Worm (Caenorhabditis elegans): ENCODE results near the gene rabn-5.

The rabn-5 gene

DNA sequence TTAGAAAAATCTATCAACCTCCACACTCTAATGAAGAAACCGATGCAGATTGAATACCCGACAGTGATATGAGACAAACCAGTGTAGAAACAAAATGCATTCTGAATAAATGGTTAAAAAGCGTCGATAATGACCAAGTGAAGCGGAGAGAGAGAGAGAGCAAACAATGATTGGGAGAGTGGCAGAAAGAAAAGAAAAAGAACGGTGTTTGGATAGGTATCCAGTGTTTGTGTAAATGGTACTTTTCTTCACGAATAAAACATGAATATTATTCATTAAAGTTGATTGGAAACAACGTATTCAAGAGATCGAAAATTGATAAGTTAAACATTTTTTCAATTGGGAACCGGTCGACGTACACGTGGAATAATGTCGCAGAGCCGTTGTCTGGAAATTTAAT lies 5.1 kb downstream of the rabn-5 start, which contains the start of gene F01F1.15:
Gene F01F1.15, minus strand, starts transcription at position 101 of the 400 bp plus-strand sequence.
- no peak for TF ChIP-seq tra-4 (tag; optimal IDR thresholded peaks at IDR 0.05)
- TF ChIP-seq ama-1 (optimal IDR thresholded peaks at IDR 0.05), result no peak
- no peak for TF ChIP-seq ets-7 (tag; optimal IDR thresholded peaks at IDR 0.05)
- no peak for TF ChIP-seq ceh-13 (GFP tag; optimal IDR thresholded peaks at IDR 0.05)
- no peak for TF ChIP-seq scrt-1 (GFP tag; IDR thresholded peaks at IDR 0.05)
- no peak for TF ChIP-seq flt-1 (GFP tag; IDR thresholded peaks at IDR 0.05)
- TF ChIP-seq sea-1 (GFP tag; conservative IDR thresholded peaks at IDR 0.05), result no peak
- TF ChIP-seq hmg-4 (GFP tag; optimal IDR thresholded peaks at IDR 0.05), result no peak
- no peak for TF ChIP-seq hnd-1 (tag; optimal IDR thresholded peaks at IDR 0.05)
- no peak for TF ChIP-seq pes-1 (GFP tag; IDR thresholded peaks at IDR 0.05)
- TF ChIP-seq aly-1 (tag; optimal IDR thresholded peaks at IDR 0.05), result no peak

- TF ChIP-seq pes-1 (GFP tag; IDR thresholded peaks at IDR 0.05), result peak; percentile 53; the same call in 1 of the 2 replicates
- no peak for TF ChIP-seq flt-1 (GFP tag; IDR thresholded peaks at IDR 0.05)
- no peak for TF ChIP-seq ceh-13 (GFP tag; optimal IDR thresholded peaks at IDR 0.05)
- peak; percentile 66; the same call in 1 of the 2 replicates for TF ChIP-seq tbx-37 (GFP tag; conservative IDR thresholded peaks at IDR 0.05)
- TF ChIP-seq ets-7 (tag; optimal IDR thresholded peaks at IDR 0.05), result no peak
Measured at ce11 chrIII:5871760-5872159, 7.4 kb downstream of the rabn-5 start, which contains the start of the genes F01F1.11 and F01F1.3. Gene F01F1.11 (minus strand): TSS chrIII:5871877. Gene F01F1.3 (plus strand): TSS chrIII:5871938.

DNA sequence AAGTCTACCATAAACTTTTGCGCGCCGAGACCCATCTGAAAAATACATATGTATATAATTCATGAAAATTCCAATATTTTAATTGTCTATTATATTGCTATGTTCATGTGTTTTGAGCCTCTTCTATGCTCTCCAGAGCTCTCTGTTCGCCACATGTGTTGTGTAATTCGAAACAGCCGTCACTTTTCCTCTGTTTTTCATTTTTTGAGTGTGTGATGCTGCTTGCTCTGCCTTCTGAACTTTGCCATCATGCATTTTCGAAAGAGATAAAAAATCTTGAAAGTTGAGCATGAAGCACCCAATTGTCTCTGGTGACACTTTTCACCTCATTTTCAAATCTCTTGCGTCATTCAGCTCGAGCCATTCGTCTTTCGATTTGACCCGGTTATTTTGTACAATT lies 7.9 kb downstream of the rabn-5 start:
- no peak for TF ChIP-seq hmbx-1 (tag; optimal IDR thresholded peaks at IDR 0.05)
- no peak for TF ChIP-seq hmg-4 (GFP tag; optimal IDR thresholded peaks at IDR 0.05)
- TF ChIP-seq tbx-37 (GFP tag; conservative IDR thresholded peaks at IDR 0.05), result no peak
- no peak for TF ChIP-seq flt-1 (GFP tag; IDR thresholded peaks at IDR 0.05)
- TF ChIP-seq ama-1 (optimal IDR thresholded peaks at IDR 0.05), result no peak
- TF ChIP-seq tbx-11 (GFP tag; IDR thresholded peaks at IDR 0.05), result no peak
- TF ChIP-seq ceh-36 (tag; optimal IDR thresholded peaks at IDR 0.05), result no peak
- TF ChIP-seq tra-4 (tag; optimal IDR thresholded peaks at IDR 0.05), result no peak
- TF ChIP-seq ceh-13 (GFP tag; optimal IDR thresholded peaks at IDR 0.05), result no peak
- no peak for TF ChIP-seq B0310.2 (tag; optimal IDR thresholded peaks at IDR 0.05)
- no peak for TF ChIP-seq sea-1 (GFP tag; conservative IDR thresholded peaks at IDR 0.05)
- TF ChIP-seq scrt-1 (GFP tag; IDR thresholded peaks at IDR 0.05), result no peak
- TF ChIP-seq pes-1 (GFP tag; IDR thresholded peaks at IDR 0.05), result no peak
- no peak for TF ChIP-seq aly-1 (tag; optimal IDR thresholded peaks at IDR 0.05)
- no peak for TF ChIP-seq ets-7 (tag; optimal IDR thresholded peaks at IDR 0.05)

- TF ChIP-seq ets-7 (tag; optimal IDR thresholded peaks at IDR 0.05), result no peak
- TF ChIP-seq sea-1 (GFP tag; conservative IDR thresholded peaks at IDR 0.05), result no peak
Measured at ce11 chrIII:5874263-5874662, 9.9 kb downstream of the rabn-5 start.

DNA sequence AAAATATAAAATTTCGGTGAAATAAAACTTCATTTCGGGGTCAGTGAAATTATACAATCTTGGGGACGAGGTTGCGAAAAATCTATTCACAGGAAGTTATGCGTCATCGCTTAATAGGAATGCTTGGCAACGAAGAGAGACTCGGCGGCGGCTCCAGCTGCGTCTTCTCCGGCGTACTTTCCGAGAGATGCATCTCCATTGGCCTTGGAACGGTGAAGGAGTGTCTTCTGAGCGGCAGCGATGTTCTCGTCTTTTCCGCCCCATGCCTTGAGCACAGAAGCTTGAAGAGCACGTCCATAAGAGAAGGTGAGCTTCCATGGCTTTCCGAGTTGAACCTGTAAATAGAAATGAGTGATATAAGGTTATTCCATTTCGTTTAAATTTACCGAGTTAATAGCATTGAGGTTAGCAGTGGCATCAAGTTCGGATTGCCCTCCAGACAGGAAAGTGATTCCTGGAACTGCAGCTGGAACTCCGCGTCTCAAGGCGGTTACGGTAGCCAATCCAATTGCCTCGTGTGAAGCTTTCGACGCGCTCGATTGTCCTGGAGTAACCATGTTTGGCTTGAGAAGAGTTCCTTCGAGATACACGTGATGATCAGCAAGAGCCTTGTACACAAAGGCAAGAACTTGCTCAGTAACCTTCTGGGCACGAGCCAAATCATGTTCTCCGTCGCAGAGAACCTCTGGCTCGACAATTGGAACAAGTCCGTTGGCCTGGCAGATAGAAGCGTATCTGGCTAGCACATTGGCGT lies 10.5 kb downstream of the rabn-5 start:
- TF ChIP-seq tbx-11 (GFP tag; IDR thresholded peaks at IDR 0.05) (no peak), aly-1 (tag; optimal IDR thresholded peaks at IDR 0.05) (no peak), tbx-37 (GFP tag; conservative IDR thresholded peaks at IDR 0.05) (no peak), pes-1 (GFP tag; IDR thresholded peaks at IDR 0.05) (no peak), tra-4 (tag; optimal IDR thresholded peaks at IDR 0.05) (no peak), ama-1 (optimal IDR thresholded peaks at IDR 0.05) (no peak), scrt-1 (GFP tag; IDR thresholded peaks at IDR 0.05) (no peak), sea-1 (GFP tag; conservative IDR thresholded peaks at IDR 0.05) (no peak), ceh-13 (GFP tag; optimal IDR thresholded peaks at IDR 0.05) (no peak), ceh-36 (tag; optimal IDR thresholded peaks at IDR 0.05) (no peak), flt-1 (GFP tag; IDR thresholded peaks at IDR 0.05) (no peak), hmbx-1 (tag; optimal IDR thresholded peaks at IDR 0.05) (no peak), B0310.2 (tag; optimal IDR thresholded peaks at IDR 0.05) (no peak), hmg-4 (GFP tag; optimal IDR thresholded peaks at IDR 0.05) (no peak), ets-7 (tag; optimal IDR thresholded peaks at IDR 0.05) (no peak), F13C5.2 (tag; optimal IDR thresholded peaks at IDR 0.05) (no peak), hnd-1 (tag; optimal IDR thresholded peaks at IDR 0.05) (no peak)

DNA sequence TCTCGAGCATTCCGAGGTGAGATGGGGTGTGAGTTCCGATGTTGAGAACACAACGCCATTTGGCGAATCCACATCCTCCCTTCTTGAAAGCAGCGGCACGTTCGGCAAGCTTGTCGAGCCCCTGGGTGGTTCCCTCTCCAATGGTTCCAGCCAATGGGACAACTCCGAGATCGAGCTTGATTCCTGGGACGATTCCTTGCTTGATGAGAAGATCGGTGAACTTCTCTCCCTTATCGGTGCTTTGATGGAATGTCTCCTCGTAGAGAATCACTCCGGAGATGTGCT lies 11.0 kb downstream of the rabn-5 start:
- TF ChIP-seq pes-1 (GFP tag; IDR thresholded peaks at IDR 0.05), result no peak
- TF ChIP-seq B0310.2 (tag; optimal IDR thresholded peaks at IDR 0.05), result no peak
- TF ChIP-seq ceh-13 (GFP tag; optimal IDR thresholded peaks at IDR 0.05), result no peak
- TF ChIP-seq hnd-1 (tag; optimal IDR thresholded peaks at IDR 0.05), result no peak
- TF ChIP-seq sea-1 (GFP tag; conservative IDR thresholded peaks at IDR 0.05), result no peak
- TF ChIP-seq flt-1 (GFP tag; IDR thresholded peaks at IDR 0.05), result no peak
- TF ChIP-seq ets-7 (tag; optimal IDR thresholded peaks at IDR 0.05), result no peak
- no peak for TF ChIP-seq ceh-36 (tag; optimal IDR thresholded peaks at IDR 0.05)
- no peak for TF ChIP-seq hmg-4 (GFP tag; optimal IDR thresholded peaks at IDR 0.05)
- no peak for TF ChIP-seq ama-1 (optimal IDR thresholded peaks at IDR 0.05)
- no peak for TF ChIP-seq tra-4 (tag; optimal IDR thresholded peaks at IDR 0.05)
- no peak for TF ChIP-seq F13C5.2 (tag; optimal IDR thresholded peaks at IDR 0.05)
- no peak for TF ChIP-seq tbx-37 (GFP tag; conservative IDR thresholded peaks at IDR 0.05)
- TF ChIP-seq scrt-1 (GFP tag; IDR thresholded peaks at IDR 0.05), result no peak
- TF ChIP-seq tbx-11 (GFP tag; IDR thresholded peaks at IDR 0.05), result no peak

DNA sequence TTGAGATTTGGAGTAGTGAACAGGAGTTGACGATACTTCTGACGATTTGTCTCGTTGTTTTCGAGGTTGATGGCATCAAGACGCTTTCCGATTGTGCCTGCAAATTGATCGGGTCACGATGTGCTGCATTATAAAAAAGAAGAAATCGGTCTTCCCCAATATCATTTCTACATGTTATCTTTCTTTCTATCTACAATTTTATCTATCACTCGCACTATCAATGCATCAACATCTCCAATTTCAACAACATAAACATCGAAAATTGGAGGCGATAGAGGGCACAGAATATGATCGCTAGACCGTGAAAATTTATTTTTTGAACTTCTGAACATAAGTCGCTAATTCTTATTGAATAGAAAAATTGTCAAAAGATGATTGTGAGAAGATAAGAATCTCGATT lies 11.4 kb downstream of the rabn-5 start:
- no peak for TF ChIP-seq flt-1 (GFP tag; IDR thresholded peaks at IDR 0.05)
- no peak for TF ChIP-seq hmg-4 (GFP tag; optimal IDR thresholded peaks at IDR 0.05)
- TF ChIP-seq ceh-13 (GFP tag; optimal IDR thresholded peaks at IDR 0.05), result no peak
- no peak for TF ChIP-seq tbx-11 (GFP tag; IDR thresholded peaks at IDR 0.05)
- TF ChIP-seq ceh-36 (tag; optimal IDR thresholded peaks at IDR 0.05), result no peak
- no peak for TF ChIP-seq aly-1 (tag; optimal IDR thresholded peaks at IDR 0.05)
- TF ChIP-seq tra-4 (tag; optimal IDR thresholded peaks at IDR 0.05), result no peak
- no peak for TF ChIP-seq hmbx-1 (tag; optimal IDR thresholded peaks at IDR 0.05)
- no peak for TF ChIP-seq pes-1 (GFP tag; IDR thresholded peaks at IDR 0.05)
- no peak for TF ChIP-seq ama-1 (optimal IDR thresholded peaks at IDR 0.05)
- no peak for TF ChIP-seq F13C5.2 (tag; optimal IDR thresholded peaks at IDR 0.05)
- TF ChIP-seq hnd-1 (tag; optimal IDR thresholded peaks at IDR 0.05), result no peak
- no peak for TF ChIP-seq sea-1 (GFP tag; conservative IDR thresholded peaks at IDR 0.05)
- no peak for TF ChIP-seq tbx-37 (GFP tag; conservative IDR thresholded peaks at IDR 0.05)
- no peak for TF ChIP-seq B0310.2 (tag; optimal IDR thresholded peaks at IDR 0.05)
- TF ChIP-seq ets-7 (tag; optimal IDR thresholded peaks at IDR 0.05), result no peak
- TF ChIP-seq scrt-1 (GFP tag; IDR thresholded peaks at IDR 0.05), result no peak

Measured in whole organism, early embryonic.